Fruit fly (Drosophila melanogaster) whole organism, adult: ENCODE measurements around the gene RpS27A.

ENCODE experiments used
- CG11617 ChIP-seq: fragments of 200-800 bp; sonication (Bioruptor generic); optimal IDR thresholded peaks from 2 replicates; lab custom pipeline; 2017; ENCODE audit warnings: mild to moderate bottlenecking, missing biosample characterization, missing genetic modification reagents, missing genetic modification characterization
- CG12768 ChIP-seq: fragments of 200-800 bp; sonication (Bioruptor generic); optimal IDR thresholded peaks from 2 replicates; lab custom pipeline; 2017; ENCODE audit warnings: missing biosample characterization, missing genetic modification characterization, mild to moderate bottlenecking, moderate library complexity, missing genetic modification reagents
- CG14711 ChIP-seq: fragments of 200-800 bp; sonication (Bioruptor generic); optimal IDR thresholded peaks from 2 replicates; lab custom pipeline; 2018; ENCODE audit warnings: missing biosample characterization, mild to moderate bottlenecking, missing genetic modification characterization, moderate library complexity
- CG33017 ChIP-seq: fragments of 200-800 bp; sonication (Bioruptor generic); optimal IDR thresholded peaks from 2 replicates; lab custom pipeline; 2018; ENCODE audit warnings: missing biosample characterization, mild to moderate bottlenecking, missing genetic modification characterization, moderate library complexity
- CG5204 ChIP-seq: fragments of 200-800 bp; sonication (Bioruptor generic); optimal IDR thresholded peaks from 2 replicates; lab custom pipeline; 2016; ENCODE audit warnings: missing biosample characterization, missing genetic modification characterization
- CG7045 ChIP-seq: fragments of 200-800 bp; sonication (Bioruptor generic); optimal IDR thresholded peaks from 2 replicates; lab custom pipeline; 2017; ENCODE audit warnings: missing biosample characterization, mild to moderate bottlenecking, missing genetic modification characterization
- CG7101 ChIP-seq: fragments of 200-800 bp; sonication (Bioruptor generic); optimal IDR thresholded peaks from 2 replicates; lab custom pipeline; 2018; ENCODE audit warnings: missing biosample characterization, mild to moderate bottlenecking, missing genetic modification characterization, moderate library complexity
- Clk ChIP-seq: fragments of 200-800 bp; sonication (Bioruptor generic); optimal IDR thresholded peaks from 2 replicates; lab custom pipeline; 2017; ENCODE audit warnings: missing biosample characterization, missing genetic modification characterization
- Crg-1 ChIP-seq: fragments of 200-800 bp; sonication (Bioruptor generic); optimal IDR thresholded peaks from 2 replicates; lab custom pipeline; 2016; ENCODE audit warnings: missing biosample characterization, missing genetic modification characterization
- Hr96 ChIP-seq: fragments of 200-800 bp; sonication (Bioruptor generic); optimal IDR thresholded peaks from 2 replicates; lab custom pipeline; 2016; ENCODE audit warnings: missing biosample characterization, missing genetic modification characterization
- Mnt ChIP-seq: fragments of 200-800 bp; sonication (Bioruptor generic); optimal IDR thresholded peaks from 2 replicates; lab custom pipeline; 2016; ENCODE audit warnings: missing biosample characterization, mild to moderate bottlenecking, missing genetic modification characterization
- bab1 ChIP-seq: fragments of 200-800 bp; sonication (Bioruptor generic); optimal IDR thresholded peaks from 3 replicates; lab custom pipeline; 2019; ENCODE audit warnings: missing biosample characterization, mild to moderate bottlenecking, missing genetic modification characterization, moderate library complexity
- cic ChIP-seq: fragments of 200-800 bp; sonication (Bioruptor generic); optimal IDR thresholded peaks from 2 replicates; lab custom pipeline; 2017; ENCODE audit warnings: missing biosample characterization, mild to moderate bottlenecking, missing genetic modification characterization, moderate library complexity
- cnc ChIP-seq, 2 experiments: fragments of >200 bp; optimal IDR thresholded peaks; 2 replicates each; lab custom pipeline; 2017
- kay ChIP-seq: fragments of 200-800 bp; sonication (Bioruptor generic); peaks from one replicate; lab custom pipeline; 2016; ENCODE audit warnings: missing biosample characterization, missing genetic modification characterization, borderline replicate concordance
- ovo ChIP-seq: fragments of 200-800 bp; sonication (Bioruptor generic); optimal IDR thresholded peaks from 2 replicates; lab custom pipeline; 2016; ENCODE audit warnings: missing biosample characterization, missing genetic modification characterization
- pad ChIP-seq: fragments of 200-800 bp; sonication (Bioruptor generic); optimal IDR thresholded peaks from 3 replicates; lab custom pipeline; 2017; ENCODE audit warnings: missing biosample characterization, missing genetic modification characterization, mild to moderate bottlenecking, moderate library complexity, missing genetic modification reagents
- tj ChIP-seq: fragments of 200-800 bp; sonication (Bioruptor generic); optimal IDR thresholded peaks from 3 replicates; lab custom pipeline; 2017; ENCODE audit warnings: missing biosample characterization, mild to moderate bottlenecking, missing genetic modification characterization, moderate library complexity
- toe ChIP-seq: fragments of 200-800 bp; sonication (Bioruptor generic); optimal IDR thresholded peaks from 2 replicates; lab custom pipeline; 2016; ENCODE audit warnings: missing biosample characterization, missing genetic modification characterization

Gene RpS27A

DNA sequence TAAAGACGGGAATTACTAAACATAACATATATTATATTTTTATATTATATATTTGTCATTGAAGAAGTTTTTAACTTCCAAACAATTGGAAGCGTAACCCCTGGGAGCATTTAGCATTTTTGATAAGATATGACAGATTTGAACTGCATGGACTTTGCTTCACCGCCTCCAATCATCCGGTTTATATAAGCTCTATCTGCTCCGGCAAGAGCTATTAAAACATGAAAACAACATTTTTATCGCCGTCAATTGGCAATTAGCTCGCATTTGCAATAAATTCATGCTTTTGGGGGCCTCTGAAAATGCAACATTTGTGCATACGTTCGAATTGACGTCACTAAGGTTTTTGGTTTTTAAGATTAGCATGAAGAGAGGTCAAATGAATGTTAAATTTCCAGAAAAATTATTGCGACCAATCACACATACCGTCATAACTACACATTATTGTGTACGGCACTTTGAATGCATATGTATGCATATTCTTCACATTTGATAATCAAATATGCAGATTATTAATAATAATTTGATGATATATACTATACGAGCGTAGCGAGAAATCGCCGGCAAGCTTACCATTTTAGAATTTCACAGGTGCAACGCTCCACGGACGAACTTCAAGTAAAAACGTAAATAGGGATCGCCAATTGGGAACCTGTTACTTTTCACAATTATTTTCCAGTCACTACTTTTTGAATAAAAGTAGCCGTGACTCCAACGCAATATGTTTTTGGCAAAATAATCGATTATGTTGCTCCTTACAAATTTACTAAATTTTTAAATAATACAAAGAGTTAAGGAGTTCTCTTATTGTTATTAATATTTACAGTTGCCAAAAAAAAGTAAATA, 12.3 kb upstream of the RpS27A start, which contains the start of gene Mdh1:
Gene Mdh1, minus strand, starts transcription at position 691 of the 846 bp plus-strand sequence.
- TF ChIP-seq CG33017 (tag; lab: Kevin White, UChicago) (peak; percentile 25), CG12768 (GFP tag; lab: Kevin White, UChicago) (peak; percentile 19), cnc (optimal IDR thresholded peaks at IDR 0.05; lab: Kevin White, UChicago) (no peak), ovo (GFP tag; lab: Kevin White, UChicago) (no peak), Mnt (peak; percentile 28), Clk (GFP tag; lab: Kevin White, UChicago) (no peak), tj (no peak), toe (GFP tag; lab: Kevin White, UChicago) (no peak), Hr96 (GFP tag; lab: Kevin White, UChicago) (no peak), CG14711 (tag; lab: Kevin White, UChicago) (no peak), Crg-1 (GFP tag; lab: Kevin White, UChicago) (no peak), cic (GFP tag; lab: Kevin White, UChicago) (no peak), CG11617 (peak; percentile 5), CG7045 (GFP tag; lab: Kevin White, UChicago) (no peak), bab1 (GFP tag; lab: Kevin White, UChicago) (peak; percentile 32), kay (GFP tag; lab: Kevin White, UChicago) (peak; percentile 79), CG7101 (no peak)

DNA sequence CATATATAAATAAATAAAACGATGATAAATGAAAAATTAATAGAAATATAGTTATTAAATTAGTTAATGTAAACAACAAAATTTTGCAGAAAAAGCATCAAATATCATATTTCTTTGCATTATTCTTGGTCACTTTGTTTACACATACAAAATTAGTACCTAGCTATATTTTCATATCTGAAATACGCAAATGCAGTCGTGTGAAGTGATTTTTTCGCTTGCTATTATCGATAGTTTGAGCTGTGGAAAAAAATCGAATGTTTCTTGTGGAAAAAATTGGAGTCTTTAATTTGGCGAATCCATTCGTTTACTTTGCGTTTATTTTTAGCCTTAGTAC, 11.7 kb upstream of the RpS27A start, which contains the start of gene Cnot4:
Gene Cnot4, plus strand, starts transcription at position 229 of the 337 bp plus-strand sequence.
- TF ChIP-seq CG7045 (GFP tag; lab: Kevin White, UChicago) (no peak), Clk (GFP tag; lab: Kevin White, UChicago) (no peak), toe (GFP tag; lab: Kevin White, UChicago) (no peak), Crg-1 (GFP tag; lab: Kevin White, UChicago) (no peak), kay (GFP tag; lab: Kevin White, UChicago) (no peak), CG5204 (no peak), Mnt (no peak), CG33017 (tag; lab: Kevin White, UChicago) (no peak), bab1 (GFP tag; lab: Kevin White, UChicago) (no peak), pad (GFP tag; lab: Kevin White, UChicago) (no peak), Hr96 (GFP tag; lab: Kevin White, UChicago) (no peak), tj (no peak), CG11617 (no peak), cnc (optimal IDR thresholded peaks at IDR 0.05; lab: Kevin White, UChicago) (no peak), ovo (GFP tag; lab: Kevin White, UChicago) (no peak), cic (GFP tag; lab: Kevin White, UChicago) (no peak), CG12768 (GFP tag; lab: Kevin White, UChicago) (no peak)

DNA sequence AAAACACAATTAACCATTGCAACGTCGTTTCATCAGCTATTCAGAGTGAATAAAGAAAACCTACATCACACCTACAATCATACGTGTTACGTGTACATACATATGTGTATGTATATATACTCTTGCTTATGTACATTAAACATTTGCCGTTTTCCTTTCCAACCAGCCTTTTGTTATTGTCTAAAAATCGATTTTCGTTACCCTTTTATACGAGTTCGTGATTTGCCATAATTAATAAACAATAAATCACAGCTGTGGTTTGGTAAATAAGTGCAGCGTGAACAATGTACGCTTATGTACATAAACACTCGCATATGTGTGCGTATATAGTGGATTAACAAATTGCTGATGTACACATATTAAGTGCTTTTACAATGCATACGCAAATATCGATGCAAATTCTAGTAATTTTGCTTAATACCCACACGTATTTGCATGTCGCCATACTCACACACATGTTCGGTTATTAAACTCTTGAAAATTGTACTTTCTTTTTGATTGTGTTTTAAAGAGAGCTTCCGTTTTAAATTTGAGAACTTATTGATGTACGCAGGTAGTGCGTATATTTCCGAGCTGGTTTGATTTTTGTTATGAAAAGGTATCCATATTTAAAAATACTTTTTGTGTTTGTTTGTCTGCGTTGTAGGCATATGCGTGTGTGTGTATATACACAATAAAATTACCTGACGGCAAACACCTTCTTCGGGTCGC, 11.1 kb upstream of the RpS27A start:
- TF ChIP-seq CG7101 (no peak), bab1 (GFP tag; lab: Kevin White, UChicago) (no peak), CG5204 (no peak), Clk (GFP tag; lab: Kevin White, UChicago) (no peak), CG14711 (tag; lab: Kevin White, UChicago) (no peak), Hr96 (GFP tag; lab: Kevin White, UChicago) (no peak), tj (peak; percentile 84), ovo (GFP tag; lab: Kevin White, UChicago) (no peak), cic (GFP tag; lab: Kevin White, UChicago) (peak; percentile 59), CG33017 (tag; lab: Kevin White, UChicago) (no peak), kay (GFP tag; lab: Kevin White, UChicago) (peak; percentile 99), Mnt (peak; percentile 65)

DNA sequence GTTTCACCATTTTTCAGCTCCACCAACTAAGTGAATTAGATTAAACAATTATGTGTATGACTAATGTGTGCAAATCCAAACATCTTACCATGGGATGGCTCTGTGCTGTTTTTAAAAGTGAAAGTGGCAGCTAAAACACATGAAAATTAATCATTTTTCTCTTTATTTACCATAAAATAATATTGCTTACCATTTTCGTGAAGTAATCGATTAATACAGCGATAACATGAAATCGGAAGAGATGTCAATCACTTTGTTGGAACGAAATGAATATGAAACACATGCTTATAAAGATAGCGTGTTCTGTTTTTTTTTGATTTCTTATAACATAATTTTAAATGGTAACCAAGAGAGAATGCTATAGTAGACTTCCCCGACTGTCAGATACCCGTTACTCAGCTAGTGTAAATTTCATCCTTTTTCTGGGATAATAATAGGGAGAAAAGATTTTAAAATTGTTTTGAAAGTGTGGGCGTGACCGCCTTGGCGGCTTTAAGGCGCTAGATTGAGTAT, 4.3 kb upstream of the RpS27A start:
- TF ChIP-seq Crg-1 (GFP tag; lab: Kevin White, UChicago), result no peak
- TF ChIP-seq CG7101, result no peak
- no peak for TF ChIP-seq CG11617
- no peak for TF ChIP-seq Hr96 (GFP tag; lab: Kevin White, UChicago)
- TF ChIP-seq CG5204, result no peak
- TF ChIP-seq pad (GFP tag; lab: Kevin White, UChicago), result no peak
- peak; percentile 39 for TF ChIP-seq bab1 (GFP tag; lab: Kevin White, UChicago)
- TF ChIP-seq Mnt, result no peak
- peak; percentile 86 for TF ChIP-seq kay (GFP tag; lab: Kevin White, UChicago)
- TF ChIP-seq CG7045 (GFP tag; lab: Kevin White, UChicago), result no peak
- no peak for TF ChIP-seq Clk (GFP tag; lab: Kevin White, UChicago)
- no peak for TF ChIP-seq ovo (GFP tag; lab: Kevin White, UChicago)

DNA sequence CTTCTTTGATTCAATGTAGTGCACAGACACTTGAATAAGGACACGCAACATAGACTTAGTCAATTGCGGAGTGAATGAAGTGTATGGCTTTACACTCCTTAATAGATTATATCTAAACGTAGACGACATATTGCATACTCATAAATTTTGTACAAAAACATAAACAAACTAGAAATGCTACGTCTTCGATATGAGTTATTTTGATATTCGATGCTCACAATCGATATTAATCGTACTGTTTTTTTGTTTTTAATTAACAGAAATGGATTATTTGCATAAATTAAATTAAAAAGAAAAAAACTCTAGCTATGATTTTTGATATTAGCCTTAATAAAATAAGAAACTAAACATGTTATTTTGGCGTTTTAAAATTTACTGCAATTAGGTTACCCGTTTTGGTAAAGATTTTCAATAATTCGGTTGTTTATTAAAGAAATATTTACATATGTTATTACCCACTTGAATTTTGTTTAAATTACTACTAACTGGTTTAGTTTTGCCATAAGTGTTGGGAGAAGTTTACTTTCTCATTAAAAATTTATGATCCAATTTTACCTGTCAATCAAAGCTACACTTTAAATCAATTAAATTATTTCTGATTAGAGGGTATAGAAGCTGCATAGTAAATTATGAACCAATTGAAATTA, 3.0 kb upstream of the RpS27A start, which contains the start of the genes CG17768, LSm-4 and Ir31a:
Gene CG17768, minus strand, starts transcription at position 196 of the 647 bp plus-strand sequence.
Gene LSm-4, minus strand, starts transcription at position 196 of the 647 bp plus-strand sequence.
Gene Ir31a, plus strand, starts transcription at position 558 of the 647 bp plus-strand sequence.
- TF ChIP-seq Hr96 (GFP tag; lab: Kevin White, UChicago), result no peak
- no peak for TF ChIP-seq Crg-1 (GFP tag; lab: Kevin White, UChicago)
- TF ChIP-seq CG5204, result no peak
- TF ChIP-seq bab1 (GFP tag; lab: Kevin White, UChicago), result no peak
- TF ChIP-seq CG33017 (tag; lab: Kevin White, UChicago), result no peak
- no peak for TF ChIP-seq ovo (GFP tag; lab: Kevin White, UChicago)
- no peak for TF ChIP-seq toe (GFP tag; lab: Kevin White, UChicago)
